Fruit fly (Drosophila melanogaster) whole organism, embryonic: ENCODE data around the gene CG31262.
A peak's percentile ranks its signal among the peaks of the same experiment; 100 is the strongest.

Experiments
- Ada2b ChIP-seq: fragments of 200-800 bp; sonication (Bioruptor generic); IDR thresholded peaks from 2 replicates; pipeline ENCODE4 v1.3.6; 2022; ENCODE audit warnings: missing biosample characterization, missing genetic modification characterization
- Antp ChIP-seq: fragments of 200-800 bp; sonication (Bioruptor generic); optimal IDR thresholded peaks from 3 replicates; lab custom pipeline; 2016; ENCODE audit warnings: missing biosample characterization, missing genetic modification characterization
- BtbVII ChIP-seq: fragments of 200-800 bp; sonication (Bioruptor generic); optimal IDR thresholded peaks from 3 replicates; lab custom pipeline; 2017; ENCODE audit warnings: missing biosample characterization, mild to moderate bottlenecking, missing genetic modification characterization
- CG10366 ChIP-seq: fragments of 200-800 bp; sonication (Bioruptor generic); IDR thresholded peaks from 2 replicates; pipeline ENCODE4 v1.3.6; 2022; ENCODE audit warnings: missing biosample characterization, missing genetic modification characterization
- CG14441 ChIP-seq: fragments of 200-800 bp; sonication (Bioruptor generic); IDR thresholded peaks from 2 replicates; pipeline ENCODE4 v1.3.6; 2022; ENCODE audit warnings: missing biosample characterization, missing genetic modification characterization
- CG15011 ChIP-seq: fragments of 200-800 bp; sonication (Bioruptor generic); optimal IDR thresholded peaks from 3 replicates; lab custom pipeline; 2018; ENCODE audit warnings: missing biosample characterization, mild to moderate bottlenecking, missing genetic modification characterization
- CG15269 ChIP-seq: fragments of 200-800 bp; sonication (Bioruptor generic); optimal IDR thresholded peaks from 2 replicates; lab custom pipeline; 2018; ENCODE audit warnings: missing biosample characterization, mild to moderate bottlenecking, missing genetic modification characterization, moderate library complexity
- CG15479 ChIP-seq: fragments of 200-800 bp; sonication (Bioruptor generic); optimal IDR thresholded peaks from 3 replicates; lab custom pipeline; 2019; ENCODE audit warnings: missing biosample characterization, mild to moderate bottlenecking, missing genetic modification characterization, moderate library complexity
- CG15601 ChIP-seq: fragments of 200-800 bp; sonication (Bioruptor generic); optimal IDR thresholded peaks from 3 replicates; lab custom pipeline; 2019; ENCODE audit warnings: missing biosample characterization, mild to moderate bottlenecking, missing genetic modification characterization, moderate library complexity
- CG17359 ChIP-seq: fragments of 200-800 bp; sonication (Bioruptor generic); optimal IDR thresholded peaks from 3 replicates; lab custom pipeline; 2018; ENCODE audit warnings: missing biosample characterization, mild to moderate bottlenecking, missing genetic modification characterization, moderate library complexity
- CG1792 ChIP-seq: fragments of 200-800 bp; sonication (Bioruptor generic); optimal IDR thresholded peaks from 2 replicates; lab custom pipeline; 2016; ENCODE audit warnings: missing biosample characterization, missing genetic modification characterization
- CG18599 ChIP-seq: fragments of 200-800 bp; sonication (Bioruptor generic); optimal IDR thresholded peaks from 3 replicates; lab custom pipeline; 2017; ENCODE audit warnings: missing biosample characterization, missing genetic modification characterization, mild to moderate bottlenecking, moderate library complexity, missing genetic modification reagents
- CG2199 ChIP-seq: fragments of 200-800 bp; sonication (Bioruptor generic); IDR thresholded peaks from 3 replicates; pipeline ENCODE4 v1.3.6; 2022; ENCODE audit warnings: missing biosample characterization, missing genetic modification characterization
- CG32772 ChIP-seq: fragments of 200-800 bp; sonication (Bioruptor generic); IDR thresholded peaks from 2 replicates; pipeline ENCODE4 v1.3.6; 2022; ENCODE audit warnings: missing biosample characterization, missing genetic modification characterization
- CG3847 ChIP-seq: fragments of 200-800 bp; sonication (Bioruptor generic); IDR thresholded peaks from 2 replicates; pipeline ENCODE4 v1.3.6; 2022; ENCODE audit warnings: missing biosample characterization, missing genetic modification characterization
- CG5245 ChIP-seq: fragments of 200-800 bp; sonication (Bioruptor generic); optimal IDR thresholded peaks from 3 replicates; lab custom pipeline; 2016; ENCODE audit warnings: missing biosample characterization, missing genetic modification characterization
- CG7271 ChIP-seq: fragments of 200-800 bp; sonication (Bioruptor generic); optimal IDR thresholded peaks from 2 replicates; lab custom pipeline; 2018; ENCODE audit warnings: missing biosample characterization, mild to moderate bottlenecking, missing genetic modification characterization, moderate library complexity
- CG7556 ChIP-seq: fragments of 200-800 bp; sonication (Bioruptor generic); optimal IDR thresholded peaks from 2 replicates; lab custom pipeline; 2017; ENCODE audit warnings: missing biosample characterization, mild to moderate bottlenecking, missing genetic modification characterization
- CG9215 ChIP-seq: fragments of 200-800 bp; sonication (Bioruptor generic); IDR thresholded peaks from 2 replicates; pipeline ENCODE4 v1.3.6; 2022; ENCODE audit warnings: missing biosample characterization, missing genetic modification characterization
- CG9797 ChIP-seq: fragments of 200-800 bp; sonication (Bioruptor generic); optimal IDR thresholded peaks from 3 replicates; lab custom pipeline; 2018; ENCODE audit warnings: missing biosample characterization, mild to moderate bottlenecking, missing genetic modification characterization
- Dbx ChIP-seq: fragments of 200-800 bp; sonication (Bioruptor generic); IDR thresholded peaks from 3 replicates; pipeline ENCODE4 v1.3.6; 2022; ENCODE audit warnings: missing biosample characterization, missing genetic modification characterization
- Deaf1 ChIP-seq: fragments of 200-800 bp; optimal IDR thresholded peaks from 3 replicates; lab custom pipeline; 2019; ENCODE audit warnings: missing biosample characterization, mild to moderate bottlenecking, missing genetic modification characterization, moderate library complexity
- Hmr ChIP-seq: fragments of 200-800 bp; sonication (Bioruptor generic); optimal IDR thresholded peaks from 3 replicates; lab custom pipeline; 2017; ENCODE audit warnings: mild to moderate bottlenecking, missing biosample characterization, missing genetic modification reagents, missing genetic modification characterization
- Hr51 ChIP-seq, 2 experiments: fragments of 200-800 bp; sonication (Bioruptor generic); optimal IDR thresholded peaks; 2 replicates in 1 of 2; 3 replicates in 1 of 2; lab custom pipeline; 2016 to 2018; ENCODE audit warnings: missing biosample characterization in 2 of 2, missing genetic modification characterization in 2 of 2, mild to moderate bottlenecking in 1 of 2, moderate library complexity in 1 of 2
- Hr78 ChIP-seq, 2 experiments: fragments of 200-800 bp in 1 of 2; fragments of >200 bp in 1 of 2; sonication (Bioruptor generic) in 1 of 2; optimal IDR thresholded peaks; 2 replicates each; lab custom pipeline; 2017 to 2019; ENCODE audit warnings: missing biosample characterization in 2 of 2, missing genetic modification characterization in 2 of 2, mild to moderate bottlenecking in 1 of 2, moderate library complexity in 1 of 2
- Hsf ChIP-seq: fragments of 200-800 bp; sonication (Bioruptor generic); optimal IDR thresholded peaks from 3 replicates; lab custom pipeline; 2016; ENCODE audit warnings: missing biosample characterization, missing genetic modification characterization
- Mes4 ChIP-seq: fragments of 200-800 bp; sonication (Bioruptor generic); optimal IDR thresholded peaks from 2 replicates; lab custom pipeline; 2016; ENCODE audit warnings: missing biosample characterization, missing genetic modification characterization
- Scr ChIP-seq: fragments of 200-800 bp; sonication (Bioruptor generic); IDR thresholded peaks from 2 replicates; pipeline ENCODE4 v1.3.6; 2022; ENCODE audit warnings: missing biosample characterization, missing genetic modification characterization; ENCODE audit not compliant: partially characterized antibody
- Sox100B ChIP-seq: fragments of 200-800 bp; sonication (Bioruptor generic); optimal IDR thresholded peaks from 3 replicates; lab custom pipeline; 2018; ENCODE audit warnings: missing biosample characterization, mild to moderate bottlenecking, missing genetic modification characterization
- Vsx1 ChIP-seq: fragments of 200-800 bp; sonication (Bioruptor generic); optimal IDR thresholded peaks from 2 replicates; lab custom pipeline; 2017; ENCODE audit warnings: missing biosample characterization, mild to moderate bottlenecking, missing genetic modification characterization, missing genetic modification reagents
- Xrp1 ChIP-seq: fragments of 200-800 bp; sonication (Bioruptor generic); IDR thresholded peaks from 2 replicates; pipeline ENCODE4 v1.3.6; 2022; ENCODE audit warnings: missing biosample characterization, missing genetic modification characterization
- abd-A ChIP-seq: fragments of 200-800 bp; sonication (Bioruptor generic); optimal IDR thresholded peaks from 3 replicates; lab custom pipeline; 2019; ENCODE audit warnings: missing biosample characterization, mild to moderate bottlenecking, missing genetic modification characterization, moderate library complexity
- amos ChIP-seq: fragments of 200-800 bp; sonication (Bioruptor generic); IDR thresholded peaks from 2 replicates; pipeline ENCODE4 v1.3.6; 2022; ENCODE audit warnings: missing biosample characterization, missing genetic modification characterization; ENCODE audit not compliant: partially characterized antibody
- ash1 ChIP-seq: fragments of 200-800 bp; sonication (Bioruptor generic); optimal IDR thresholded peaks from 2 replicates; lab custom pipeline; 2018; ENCODE audit warnings: missing biosample characterization, mild to moderate bottlenecking, missing genetic modification characterization
- cad ChIP-seq: fragments of >200 bp; optimal IDR thresholded peaks from 2 replicates; lab custom pipeline; 2017; ENCODE audit warnings: missing biosample characterization, missing genetic modification characterization
- cas ChIP-seq: fragments of 200-800 bp; sonication (Bioruptor generic); IDR thresholded peaks from 2 replicates; pipeline ENCODE4 v1.3.6; 2022; ENCODE audit warnings: missing biosample characterization, missing genetic modification characterization
- gfzf ChIP-seq: fragments of 200-800 bp; sonication (Bioruptor generic); optimal IDR thresholded peaks from 2 replicates; lab custom pipeline; 2016; ENCODE audit warnings: missing biosample characterization, mild to moderate bottlenecking, missing genetic modification characterization, moderate library complexity
- grau ChIP-seq: fragments of 200-800 bp; optimal IDR thresholded peaks from 3 replicates; lab custom pipeline; 2019; ENCODE audit warnings: missing biosample characterization, mild to moderate bottlenecking, missing genetic modification characterization, moderate library complexity
- her ChIP-seq: fragments of 200-800 bp; sonication (Bioruptor generic); optimal IDR thresholded peaks from 2 replicates; lab custom pipeline; 2016; ENCODE audit warnings: missing biosample characterization, missing genetic modification characterization
- hkb ChIP-seq, 2 experiments: fragments of 200-800 bp in 1 of 2; fragments of >200 bp in 1 of 2; sonication (Bioruptor generic) in 1 of 2; IDR thresholded peaks in 1 of 2; optimal IDR thresholded peaks in 1 of 2; 2 replicates each; pipeline versions ENCODE4 v1.3.6 to Lab custom; 2017 to 2022; ENCODE audit warnings: missing biosample characterization in 1 of 2, missing genetic modification characterization in 1 of 2
- jigr1 ChIP-seq: fragments of 200-800 bp; sonication (Bioruptor generic); IDR thresholded peaks from 3 replicates; pipeline ENCODE4 v1.3.6; 2022; ENCODE audit warnings: missing biosample characterization, missing genetic modification characterization
- kay ChIP-seq: fragments of 200-800 bp; sonication (Bioruptor generic); optimal IDR thresholded peaks from 2 replicates; lab custom pipeline; 2016; ENCODE audit warnings: missing biosample characterization, missing genetic modification characterization
- lab ChIP-seq: fragments of 200-800 bp; sonication (Bioruptor generic); optimal IDR thresholded peaks from 3 replicates; lab custom pipeline; 2017; ENCODE audit warnings: missing biosample characterization, missing genetic modification characterization, mild to moderate bottlenecking, moderate library complexity, missing genetic modification reagents
- lola ChIP-seq, 3 experiments: fragments of >200 bp in 2 of 3; fragments of 200-800 bp in 1 of 3; sonication (Bioruptor generic) in 1 of 3; optimal IDR thresholded peaks; 2 replicates each; lab custom pipeline; 2017 to 2019; ENCODE audit warnings: missing biosample characterization in 3 of 3, missing genetic modification characterization in 3 of 3, mild to moderate bottlenecking in 1 of 3, moderate library complexity in 1 of 3
- phol ChIP-seq: fragments of 200-800 bp; sonication (Bioruptor generic); optimal IDR thresholded peaks from 3 replicates; lab custom pipeline; 2018; ENCODE audit warnings: missing biosample characterization, mild to moderate bottlenecking, missing genetic modification characterization, moderate library complexity
- row ChIP-seq: fragments of 200-800 bp; sonication (Bioruptor generic); IDR thresholded peaks from 3 replicates; pipeline ENCODE4 v1.3.6; 2022; ENCODE audit warnings: missing biosample characterization, missing genetic modification characterization
- slbo ChIP-seq: fragments of 200-800 bp; sonication (Bioruptor generic); IDR thresholded peaks from 2 replicates; pipeline ENCODE4 v1.3.6; 2022; ENCODE audit warnings: missing biosample characterization, missing genetic modification characterization
- sqz ChIP-seq: fragments of 200-800 bp; sonication (Bioruptor generic); optimal IDR thresholded peaks from 3 replicates; lab custom pipeline; 2018; ENCODE audit warnings: missing biosample characterization, mild to moderate bottlenecking, missing genetic modification characterization
- sr ChIP-seq: fragments of 200-800 bp; sonication (Bioruptor generic); IDR thresholded peaks from 3 replicates; pipeline ENCODE4 v1.3.6; 2022; ENCODE audit warnings: missing biosample characterization, missing genetic modification characterization
- usp ChIP-seq: fragments of >200 bp; optimal IDR thresholded peaks from 2 replicates; lab custom pipeline; 2017; ENCODE audit warnings: missing biosample characterization, missing genetic modification characterization

CG31262 gene

dm6 chr3R:17236936-17237335, 14.1 kb upstream of the CG31262 start (continued):
- TF ChIP-seq Deaf1: no peak
- no peak for TF ChIP-seq CG10366
- no peak for TF ChIP-seq amos (GFP tag; lab: Robert Waterston, UW)
- no peak for TF ChIP-seq her (GFP tag; lab: Kevin White, UChicago)
- TF ChIP-seq CG2199: no peak
- no peak for TF ChIP-seq CG32772
- no peak for TF ChIP-seq CG9215 (GFP tag; lab: Robert Waterston, UW)
- peak; percentile 29 for TF ChIP-seq grau
- no peak for TF ChIP-seq jigr1
- TF ChIP-seq CG15601 (tag; lab: Kevin White, UChicago): no peak
- no peak for TF ChIP-seq gfzf (GFP tag; lab: Kevin White, UChicago)
- TF ChIP-seq CG15269 (tag; lab: Kevin White, UChicago): peak; percentile 7
- no peak for TF ChIP-seq CG15011 (GFP tag; lab: Kevin White, UChicago)
- no peak for TF ChIP-seq sr (GFP tag; lab: Robert Waterston, UW)
- no peak for TF ChIP-seq cas (GFP tag; lab: Robert Waterston, UW)
- TF ChIP-seq CG7556: peak; percentile 7
- no peak for TF ChIP-seq cad (GFP tag; lab: Kevin White, UChicago)
- peak; percentile 51; the same call in 1 of the 2 replicates for TF ChIP-seq slbo (GFP tag; lab: Robert Waterston, UW)
- no peak for TF ChIP-seq CG15479 (GFP tag; lab: Kevin White, UChicago)
- TF ChIP-seq Dbx (GFP tag; lab: Robert Waterston, UW): no peak
- peak; percentile 50 for TF ChIP-seq lab
- TF ChIP-seq lola (GFP tag; optimal IDR thresholded peaks at IDR 0.05; lab: Kevin White, UChicago): no peak
- no peak for TF ChIP-seq CG3847 (GFP tag; lab: Robert Waterston, UW)
- TF ChIP-seq usp (GFP tag; lab: Kevin White, UChicago): no peak
- no peak for TF ChIP-seq phol
- peak; percentile 66 for TF ChIP-seq abd-A
- TF ChIP-seq ash1 (GFP tag; lab: Kevin White, UChicago): no peak
- TF ChIP-seq CG17359 (tag; lab: Kevin White, UChicago): peak; percentile 10
- no peak for TF ChIP-seq CG1792 (GFP tag; lab: Kevin White, UChicago)
- TF ChIP-seq Hsf (GFP tag; lab: Kevin White, UChicago): no peak
- TF ChIP-seq CG7271 (tag; lab: Kevin White, UChicago): no peak
- peak; percentile 72 for TF ChIP-seq CG18599 (GFP tag; lab: Kevin White, UChicago)
- TF ChIP-seq CG14441 (GFP tag; lab: Robert Waterston, UW): no peak
- TF ChIP-seq Sox100B (GFP tag; lab: Kevin White, UChicago): no peak
- TF ChIP-seq CG9797 (GFP tag; lab: Kevin White, UChicago): no peak
- no peak for TF ChIP-seq Hr78 (GFP tag; optimal IDR thresholded peaks at IDR 0.05; lab: Kevin White, UChicago)
- no peak for TF ChIP-seq CG5245 (GFP tag; lab: Kevin White, UChicago)
- TF ChIP-seq Mes4 (GFP tag; lab: Kevin White, UChicago): no peak
- TF ChIP-seq Ada2b (GFP tag; lab: Robert Waterston, UW): no peak
- TF ChIP-seq Hmr: peak; percentile 37
- TF ChIP-seq Vsx1 (GFP tag; lab: Kevin White, UChicago): no peak
- peak; percentile 3 for TF ChIP-seq BtbVII
- TF ChIP-seq sqz (GFP tag; lab: Kevin White, UChicago): no peak
- TF ChIP-seq Xrp1: no peak
- TF ChIP-seq Antp (GFP tag; lab: Kevin White, UChicago): no peak
- peak in 1 of 2 experiments; percentile 40 for TF ChIP-seq Hr51 (GFP tag; optimal IDR thresholded peaks at IDR 0.05; lab: Kevin White, UChicago)
- no peak for TF ChIP-seq Scr (GFP tag; lab: Robert Waterston, UW)
- no peak for TF ChIP-seq kay (GFP tag; lab: Kevin White, UChicago)
- TF ChIP-seq row (GFP tag; lab: Robert Waterston, UW): peak; percentile 46; the same call in 1 of the 3 replicates
- no peak for TF ChIP-seq hkb (optimal IDR thresholded peaks at IDR 0.05; lab: Kevin White, UChicago)
- TF ChIP-seq hkb (GFP tag; IDR thresholded peaks at IDR 0.05; lab: Robert Waterston, UW): no peak
